Worm (Caenorhabditis elegans) whole organism, young adult: Measurements from ENCODE around the gene C35B1.7.
A peak's percentile ranks its signal among the peaks of the same experiment; 100 is the strongest.

Experiments used
- B0035.1 ChIP-seq: sonication (generic microtip); optimal IDR thresholded peaks from 2 replicates; lab custom pipeline; 2016; ENCODE audit warnings: missing genetic modification characterization, mild to moderate bottlenecking, missing compliant biosample characterization, missing genotype, missing genetic modification reagents
- B0336.3 ChIP-seq: fragments of 200-800 bp; sonication (Bioruptor generic); IDR thresholded peaks from 2 replicates; pipeline ENCODE4 v1.3.6; 2022; ENCODE audit warnings: missing genetic modification characterization, missing compliant biosample characterization
- C17E4.6 ChIP-seq: fragments of 200-800 bp; sonication (Bioruptor generic); IDR thresholded peaks from 2 replicates; pipeline ENCODE4 v1.3.6; 2022; ENCODE audit warnings: missing genetic modification reagents, missing genetic modification characterization, missing compliant biosample characterization
- F33H1.4 ChIP-seq: fragments of 200-800 bp; sonication (Bioruptor generic); IDR thresholded peaks from 2 replicates; pipeline ENCODE4 v1.3.6; 2022; ENCODE audit warnings: missing genetic modification reagents, missing genetic modification characterization, missing compliant biosample characterization
- F37B4.10 ChIP-seq: fragments of 200-800 bp; sonication (Bioruptor generic); IDR thresholded peaks from 2 replicates; pipeline ENCODE4 v1.3.6; 2022; ENCODE audit warnings: missing genetic modification characterization, missing compliant biosample characterization
- T26A5.8 ChIP-seq: sonication (generic microtip); optimal IDR thresholded peaks from 2 replicates; lab custom pipeline; 2016; ENCODE audit warnings: missing genetic modification characterization, missing compliant biosample characterization
- Y53F4B.3 ChIP-seq: fragments of 200-800 bp; sonication (Bioruptor generic); IDR thresholded peaks from 2 replicates; pipeline ENCODE4 v1.3.6; 2022; ENCODE audit warnings: missing genetic modification reagents, missing genetic modification characterization, missing compliant biosample characterization
- Y53G8AR.9 ChIP-seq: fragments of 200-800 bp; sonication (Bioruptor generic); conservative IDR thresholded peaks from 2 replicates; pipeline ENCODE4 v1.3.6; 2022; ENCODE audit warnings: missing genetic modification reagents, missing genetic modification characterization, missing compliant biosample characterization
- Y56A3A.18 ChIP-seq: fragments of 200-800 bp; sonication (Bioruptor generic); IDR thresholded peaks from 2 replicates; pipeline ENCODE4 v1.3.6; 2022; ENCODE audit warnings: missing genetic modification reagents, missing genetic modification characterization, missing compliant biosample characterization
- Y95B8A.8 ChIP-seq: fragments of 200-800 bp; sonication (Bioruptor generic); IDR thresholded peaks from 2 replicates; pipeline ENCODE4 v1.3.6; 2022; ENCODE audit warnings: missing genetic modification reagents, missing genetic modification characterization, missing compliant biosample characterization
- ama-1 ChIP-seq, 3 experiments: fragments of 150-350 bp in 1 of 3; sonication (generic microtip) in 2 of 3; optimal IDR thresholded peaks; 2 replicates each; lab custom pipeline; 2014 to 2018; ENCODE audit warnings: missing biosample characterization in 2 of 3, missing genetic modification characterization in 2 of 3, missing genetic modification reagents in 2 of 3
- attf-3 ChIP-seq: fragments of 200-800 bp; sonication (Bioruptor generic); conservative IDR thresholded peaks from 2 replicates; pipeline ENCODE4 v1.3.6; 2022; ENCODE audit warnings: missing genetic modification reagents, missing genetic modification characterization, missing compliant biosample characterization
- attf-6 ChIP-seq: fragments of 200-800 bp; sonication (Bioruptor generic); IDR thresholded peaks from 2 replicates; pipeline ENCODE4 v1.3.6; 2022; ENCODE audit warnings: missing genetic modification reagents, missing genetic modification characterization, missing compliant biosample characterization
- bed-1 ChIP-seq: fragments of 200-800 bp; sonication (Bioruptor generic); IDR thresholded peaks from 2 replicates; pipeline ENCODE4 v1.3.6; 2022; ENCODE audit warnings: missing genetic modification reagents, missing genetic modification characterization, missing compliant biosample characterization
- ccch-3 ChIP-seq: fragments of 200-800 bp; sonication (Bioruptor generic); optimal IDR thresholded peaks from 2 replicates; lab custom pipeline; 2018; ENCODE audit warnings: mild to moderate bottlenecking, missing genetic modification characterization, missing compliant biosample characterization
- ceh-40 ChIP-seq: fragments of 200-800 bp; sonication (Bioruptor generic); IDR thresholded peaks from 2 replicates; pipeline ENCODE4 v1.3.6; 2022; ENCODE audit warnings: missing genetic modification characterization, missing compliant biosample characterization
- chd-7 ChIP-seq: sonication (generic microtip); optimal IDR thresholded peaks from 2 replicates; lab custom pipeline; 2016; ENCODE audit warnings: mild to moderate bottlenecking, missing genetic modification characterization, moderate library complexity, missing compliant biosample characterization
- dpl-1 ChIP-seq: fragments of 150-350 bp; optimal IDR thresholded peaks from 2 replicates; lab custom pipeline; 2014; ENCODE audit warnings: missing biosample characterization, missing genetic modification reagents, missing genetic modification characterization
- egl-18 ChIP-seq: fragments of 200-800 bp; sonication (Bioruptor generic); IDR thresholded peaks from 2 replicates; pipeline ENCODE4 v1.3.6; 2022; ENCODE audit warnings: missing genetic modification reagents, missing genetic modification characterization, missing compliant biosample characterization
- egrh-3 ChIP-seq: fragments of 200-800 bp; sonication (Bioruptor generic); IDR thresholded peaks from 2 replicates; pipeline ENCODE4 v1.3.6; 2022; ENCODE audit warnings: missing genetic modification reagents, missing genetic modification characterization, missing compliant biosample characterization
- hmg-1.2 ChIP-seq: fragments of 200-800 bp; sonication (Bioruptor generic); IDR thresholded peaks from 2 replicates; pipeline ENCODE4 v1.3.6; 2022; ENCODE audit warnings: missing genetic modification reagents, missing genetic modification characterization, missing compliant biosample characterization
- hsf-1 ChIP-seq: fragments of 200-800 bp; sonication (Bioruptor generic); IDR thresholded peaks from 2 replicates; pipeline ENCODE4 v1.3.6; 2022; ENCODE audit warnings: missing genetic modification reagents, missing genetic modification characterization, missing compliant biosample characterization
- mel-28 ChIP-seq: sonication (generic microtip); optimal IDR thresholded peaks from 2 replicates; lab custom pipeline; 2016; ENCODE audit warnings: borderline replicate concordance, mild to moderate bottlenecking, missing genetic modification characterization, missing compliant biosample characterization
- nfya-1 ChIP-seq: sonication (generic microtip); optimal IDR thresholded peaks from 2 replicates; lab custom pipeline; 2017; ENCODE audit warnings: antibody characterized with exemption, missing compliant biosample characterization, missing genetic modification characterization, borderline replicate concordance; ENCODE audit not compliant: insufficient read depth
- nfya-2 ChIP-seq: fragments of 200-800 bp; sonication (Bioruptor generic); IDR thresholded peaks from 2 replicates; pipeline ENCODE4 v1.3.6; 2022; ENCODE audit warnings: missing genetic modification reagents, missing genetic modification characterization, missing compliant biosample characterization
- nhr-179 ChIP-seq: sonication (generic microtip); optimal IDR thresholded peaks from 2 replicates; lab custom pipeline; 2016; ENCODE audit warnings: mild to moderate bottlenecking, missing genetic modification characterization, missing compliant biosample characterization
- pbrm-1 ChIP-seq: fragments of 200-800 bp; sonication (Bioruptor generic); IDR thresholded peaks from 2 replicates; pipeline ENCODE4 v1.3.6; 2022; ENCODE audit warnings: missing genetic modification reagents, missing genetic modification characterization, missing compliant biosample characterization
- rcor-1 ChIP-seq: fragments of 200-800 bp; sonication (Bioruptor generic); IDR thresholded peaks from 2 replicates; pipeline ENCODE4 v1.3.6; 2022; ENCODE audit warnings: missing genetic modification reagents, missing genetic modification characterization, missing compliant biosample characterization
- repo-1 ChIP-seq: sonication (generic microtip); optimal IDR thresholded peaks from 2 replicates; lab custom pipeline; 2017; ENCODE audit warnings: mild to moderate bottlenecking, missing genetic modification characterization, missing compliant biosample characterization
- sea-2 ChIP-seq: fragments of 200-800 bp; sonication (Bioruptor generic); IDR thresholded peaks from 2 replicates; pipeline ENCODE4 v1.3.6; 2022; ENCODE audit warnings: missing genetic modification characterization, missing compliant biosample characterization
- snpc-3.4 ChIP-seq: sonication (generic microtip); optimal IDR thresholded peaks from 2 replicates; lab custom pipeline; 2017; ENCODE audit warnings: missing genetic modification characterization, mild to moderate bottlenecking, missing compliant biosample characterization, antibody characterized with exemption, moderate library complexity, missing genotype, missing genetic modification reagents
- snpc-4 ChIP-seq, 5 experiments: fragments of 150-350 bp in 1 of 5; sonication (generic microtip) in 4 of 5; optimal IDR thresholded peaks; 2 replicates each; lab custom pipeline; 2014 to 2018; ENCODE audit warnings: missing genetic modification characterization in 5 of 5, missing biosample characterization in 3 of 5, antibody characterized with exemption in 2 of 5, mild to moderate bottlenecking in 2 of 5, missing compliant biosample characterization in 2 of 5, missing genotype in 2 of 5, moderate library complexity in 2 of 5, missing genetic modification reagents in 1 of 5
- sptf-2 ChIP-seq: fragments of 200-800 bp; sonication (Bioruptor generic); optimal IDR thresholded peaks from 2 replicates; lab custom pipeline; 2018; ENCODE audit warnings: mild to moderate bottlenecking, missing genetic modification characterization, missing compliant biosample characterization
- tlf-1 ChIP-seq: fragments of 200-800 bp; sonication (Bioruptor generic); optimal IDR thresholded peaks from 2 replicates; lab custom pipeline; 2018; ENCODE audit warnings: mild to moderate bottlenecking, missing genetic modification characterization, missing compliant biosample characterization
- ztf-6 ChIP-seq: fragments of 200-800 bp; sonication (Bioruptor generic); IDR thresholded peaks from 2 replicates; pipeline ENCODE4 v1.3.6; 2022; ENCODE audit warnings: missing genetic modification reagents, missing genetic modification characterization, missing compliant biosample characterization

Gene C35B1.7

ce11 chrIV:4082599-4082998, 26.3 kb upstream of the C35B1.7 start:
- no peak for TF ChIP-seq attf-3 (GFP tag; lab: Robert Waterston, UW)
- no peak for TF ChIP-seq sptf-2 (GFP tag; lab: Kevin White, UChicago)
- no peak for TF ChIP-seq snpc-3.4 (tag; lab: Kevin White, UChicago)
- TF ChIP-seq B0035.1 = no peak
- no peak for TF ChIP-seq bed-1
- TF ChIP-seq sea-2 (GFP tag; lab: Robert Waterston, UW) = no peak
- no peak for TF ChIP-seq tlf-1 (GFP tag; lab: Kevin White, UChicago)
- no peak for TF ChIP-seq hsf-1 (GFP tag; lab: Robert Waterston, UW)
- TF ChIP-seq snpc-4 (GFP tag; optimal IDR thresholded peaks at IDR 0.05; lab: Kevin White, UChicago) = no peak
- no peak for TF ChIP-seq snpc-4 (tag; optimal IDR thresholded peaks at IDR 0.05; lab: Kevin White, UChicago)
- no peak for TF ChIP-seq chd-7 (tag; lab: Kevin White, UChicago)
- no peak for TF ChIP-seq hmg-1.2 (GFP tag; lab: Robert Waterston, UW)
- TF ChIP-seq egrh-3 (GFP tag; lab: Robert Waterston, UW) = no peak
- no peak for TF ChIP-seq nfya-2 (GFP tag; lab: Robert Waterston, UW)
- no peak for TF ChIP-seq mel-28 (tag; lab: Kevin White, UChicago)
- TF ChIP-seq attf-6 (GFP tag; lab: Robert Waterston, UW) = no peak
- no peak for TF ChIP-seq dpl-1 (GFP tag; lab: Kevin White, UChicago)
- TF ChIP-seq ceh-40 (GFP tag; lab: Robert Waterston, UW) = no peak
- no peak for TF ChIP-seq Y95B8A.8 (GFP tag; lab: Robert Waterston, UW)

- TF ChIP-seq rcor-1 (GFP tag; lab: Robert Waterston, UW) (no peak), ama-1 (optimal IDR thresholded peaks at IDR 0.05; lab: Kevin White, UChicago) (no peak), ama-1 (GFP tag; optimal IDR thresholded peaks at IDR 0.05; lab: Kevin White, UChicago) (no peak), T26A5.8 (tag; lab: Kevin White, UChicago) (no peak), Y53G8AR.9 (0 out of 2 replicates have a peak, but pooled peaks have one; percentile 36), snpc-3.4 (tag; lab: Kevin White, UChicago) (peak; percentile 33), B0336.3 (GFP tag; lab: Robert Waterston, UW) (peak; percentile 82)
- TF ChIP-seq, all 124 proteins: peak for 3
These were observed 25.8 kb upstream of the C35B1.7 start for ce11 chrIV:4083094-4083493.

ce11 chrIV:4084109-4084508, 24.8 kb upstream of the C35B1.7 start, which contains the start of gene C35B1.5:
Gene C35B1.5, minus strand, starts transcription at chrIV:4084209.
- TF ChIP-seq ztf-6 = no peak
- TF ChIP-seq Y56A3A.18 (GFP tag; lab: Robert Waterston, UW) = no peak
- no peak for TF ChIP-seq nhr-179 (tag; lab: Kevin White, UChicago)
- TF ChIP-seq tlf-1 (GFP tag; lab: Kevin White, UChicago) = no peak
- no peak for TF ChIP-seq egl-18 (GFP tag; lab: Robert Waterston, UW)
- TF ChIP-seq F33H1.4 = no peak
- no peak for TF ChIP-seq Y53F4B.3 (GFP tag; lab: Robert Waterston, UW)
- TF ChIP-seq repo-1 (tag; lab: Kevin White, UChicago) = no peak
- no peak for TF ChIP-seq F37B4.10
- no peak for TF ChIP-seq ccch-3 (GFP tag; lab: Kevin White, UChicago)
- no peak for TF ChIP-seq nfya-2 (GFP tag; lab: Robert Waterston, UW)
- no peak for TF ChIP-seq C17E4.6
- TF ChIP-seq nfya-1 (tag; lab: Kevin White, UChicago) = no peak
- TF ChIP-seq pbrm-1 (GFP tag; lab: Robert Waterston, UW) = no peak
- no peak for TF ChIP-seq egrh-3 (GFP tag; lab: Robert Waterston, UW)
